Fruit fly (Drosophila melanogaster) whole organism, adult: ENCODE results near the gene CG9737.

Experiments used
- kay ChIP-seq: fragments of 200-800 bp; sonication (Bioruptor generic); peaks from one replicate; lab custom pipeline; 2016; ENCODE audit warnings: missing biosample characterization, missing genetic modification characterization, borderline replicate concordance
- tj ChIP-seq: fragments of 200-800 bp; sonication (Bioruptor generic); optimal IDR thresholded peaks from 3 replicates; lab custom pipeline; 2017; ENCODE audit warnings: missing biosample characterization, mild to moderate bottlenecking, missing genetic modification characterization, moderate library complexity

DNA sequence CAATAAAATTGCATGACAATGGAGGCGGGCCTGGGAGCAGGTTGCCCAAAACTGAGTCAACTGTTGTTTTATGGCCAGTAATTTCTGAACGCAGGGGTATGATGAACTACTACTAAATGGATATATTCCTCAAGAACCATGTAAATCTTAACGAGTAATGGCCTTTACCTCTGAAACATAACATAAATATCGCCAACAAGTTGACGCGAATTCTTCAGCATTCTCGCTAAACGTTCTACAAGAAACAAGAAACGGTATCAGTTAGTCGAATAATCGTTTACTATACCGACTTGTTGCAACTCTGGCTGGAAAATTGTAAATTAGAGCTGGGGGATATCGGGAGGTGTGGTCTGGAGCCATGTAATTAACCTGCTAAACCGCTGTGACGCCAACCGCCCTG, 25.6 kb upstream of the CG9737 start:
- TF ChIP-seq tj (GFP tag; lab: Kevin White, UChicago) (no peak), kay (no peak)
